Worm (Caenorhabditis elegans) whole organism, mixed stage, embryonic: ENCODE data around the gene cki-1.

Experiments
- elt-1 ChIP-seq: sonication (generic microtip); optimal IDR thresholded peaks from 2 replicates; lab custom pipeline; 2017; ENCODE audit warnings: missing genetic modification characterization, mild to moderate bottlenecking, missing compliant biosample characterization, antibody characterized with exemption, moderate library complexity, borderline replicate concordance; ENCODE audit not compliant: insufficient read depth
- elt-3 ChIP-seq: fragments of 150-350 bp; optimal IDR thresholded peaks from 2 replicates; lab custom pipeline; 2014; ENCODE audit warnings: missing biosample characterization, missing genetic modification characterization
- flh-1 ChIP-seq: fragments of 200-800 bp; sonication (Bioruptor generic); optimal IDR thresholded peaks from 2 replicates; lab custom pipeline; 2018; ENCODE audit warnings: mild to moderate bottlenecking, missing genetic modification characterization, moderate library complexity, missing compliant biosample characterization
- ham-2 ChIP-seq: fragments of 200-800 bp; sonication (Bioruptor generic); optimal IDR thresholded peaks from 2 replicates; lab custom pipeline; 2018; ENCODE audit warnings: mild to moderate bottlenecking, missing genetic modification characterization, missing compliant biosample characterization
- nhr-237 ChIP-seq: fragments of 150-350 bp; optimal IDR thresholded peaks from 2 replicates; lab custom pipeline; 2014; ENCODE audit warnings: missing biosample characterization, missing genetic modification characterization
- nhr-76 ChIP-seq: sonication (generic microtip); optimal IDR thresholded peaks from 2 replicates; lab custom pipeline; 2017; ENCODE audit warnings: missing biosample characterization, missing genetic modification characterization
- snpc-4 ChIP-seq: fragments of 150-350 bp; optimal IDR thresholded peaks from 2 replicates; lab custom pipeline; 2014; ENCODE audit warnings: missing biosample characterization, missing genetic modification characterization
- unc-62 ChIP-seq: fragments of 150-350 bp; optimal IDR thresholded peaks from 2 replicates; lab custom pipeline; 2014; ENCODE audit warnings: missing biosample characterization, missing genetic modification reagents, missing genetic modification characterization

DNA sequence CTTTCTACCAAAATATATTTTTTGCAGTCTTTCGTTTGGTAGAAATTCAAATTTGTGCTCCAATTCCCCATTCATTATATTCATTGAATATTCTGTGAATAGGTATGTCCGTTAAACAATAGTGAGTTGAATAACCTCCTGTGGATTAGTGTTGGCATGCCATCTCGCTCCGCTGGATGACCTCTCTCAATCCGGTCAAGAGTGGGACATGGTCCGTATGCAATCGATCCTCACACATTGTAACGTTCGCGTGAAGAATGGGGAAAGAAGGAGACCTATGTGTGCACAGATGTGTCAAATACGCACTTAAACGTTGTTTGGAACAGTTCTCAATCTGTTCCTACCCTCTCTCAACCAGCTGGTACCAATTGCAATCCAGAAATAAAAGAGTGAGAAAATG, 2.2 kb downstream of the cki-1 start:
- TF ChIP-seq snpc-4 (tag; lab: Kevin White, UChicago) (no peak), elt-3 (tag; lab: Kevin White, UChicago) (no peak), nhr-237 (no peak), nhr-76 (tag; lab: Kevin White, UChicago) (no peak), ham-2 (GFP tag; lab: Kevin White, UChicago) (no peak), flh-1 (GFP tag; lab: Kevin White, UChicago) (no peak), elt-1 (tag; lab: Kevin White, UChicago) (no peak), unc-62 (GFP tag; lab: Kevin White, UChicago) (peak; percentile 11)
